Worm (Caenorhabditis elegans): Measurements from ENCODE around the gene Y116A8C.30.

DNA sequence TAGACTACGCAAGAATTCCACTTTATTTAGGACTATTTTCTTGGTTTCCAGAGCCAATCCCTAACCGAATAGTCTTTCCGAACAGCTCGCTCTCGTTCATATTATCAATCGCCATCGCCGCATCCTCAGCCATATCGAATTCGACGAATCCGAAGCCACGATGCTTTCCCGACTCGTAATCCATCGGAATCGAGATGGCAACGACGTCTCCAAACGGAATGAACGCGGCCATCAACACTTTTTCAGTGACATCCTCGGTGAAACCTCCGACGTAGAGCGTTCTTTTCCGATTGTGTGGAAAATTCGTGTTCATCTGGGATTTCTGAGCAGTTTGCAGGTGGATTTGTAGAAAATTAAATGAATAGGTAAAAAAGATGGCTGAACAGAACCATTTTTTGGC is 12.8 kb upstream of the Y116A8C.30 start, which contains the start of gene cyn-13:
- TF ChIP-seq fkh-10 (GFP tag; optimal IDR thresholded peaks at IDR 0.05) (no peak), nhr-28 (tag; optimal IDR thresholded peaks at IDR 0.05) (no peak), zag-1 (tag; optimal IDR thresholded peaks at IDR 0.05) (no peak), ama-1 (optimal IDR thresholded peaks at IDR 0.05) (no peak), lin-39 (tag; optimal IDR thresholded peaks at IDR 0.05) (no peak), R02D3.7 (tag; optimal IDR thresholded peaks at IDR 0.05) (no peak)
